Fruit fly (Drosophila melanogaster) whole organism, embryonic: ENCODE data around the gene TotA.

Experiments
- ATbp ChIP-seq: fragments of 200-800 bp; sonication (Bioruptor generic); optimal IDR thresholded peaks from 2 replicates; lab custom pipeline; 2017; ENCODE audit warnings: missing biosample characterization, mild to moderate bottlenecking, missing genetic modification characterization, missing genetic modification reagents
- B-H2 ChIP-seq: fragments of 200-800 bp; sonication (Bioruptor generic); optimal IDR thresholded peaks from 2 replicates; lab custom pipeline; 2018; ENCODE audit warnings: missing biosample characterization, mild to moderate bottlenecking, missing genetic modification characterization
- BtbVII ChIP-seq: fragments of 200-800 bp; sonication (Bioruptor generic); optimal IDR thresholded peaks from 3 replicates; lab custom pipeline; 2017; ENCODE audit warnings: missing biosample characterization, mild to moderate bottlenecking, missing genetic modification characterization
- Bteb2 ChIP-seq: fragments of 200-800 bp; sonication (Bioruptor generic); optimal IDR thresholded peaks from 2 replicates; lab custom pipeline; 2016; ENCODE audit warnings: missing biosample characterization, missing genetic modification characterization
- CG10274 ChIP-seq: fragments of 200-800 bp; sonication (Bioruptor generic); optimal IDR thresholded peaks from 3 replicates; lab custom pipeline; 2017; ENCODE audit warnings: missing biosample characterization, mild to moderate bottlenecking, missing genetic modification characterization
- CG10431 ChIP-seq: fragments of 200-800 bp; sonication (Bioruptor generic); optimal IDR thresholded peaks from 3 replicates; lab custom pipeline; 2018; ENCODE audit warnings: missing biosample characterization, mild to moderate bottlenecking, missing genetic modification characterization
- CG11085 ChIP-seq: fragments of 200-800 bp; sonication (Bioruptor generic); IDR thresholded peaks from 2 replicates; pipeline ENCODE4 v1.3.6; 2022; ENCODE audit warnings: missing biosample characterization, missing genetic modification characterization
- CG12942 ChIP-seq: fragments of 200-800 bp; sonication (Bioruptor generic); optimal IDR thresholded peaks from 3 replicates; lab custom pipeline; 2016; ENCODE audit warnings: missing biosample characterization, missing genetic modification characterization
- CG17328 ChIP-seq: fragments of 200-800 bp; sonication (Bioruptor generic); IDR thresholded peaks from 2 replicates; pipeline ENCODE4 v1.3.6; 2022; ENCODE audit warnings: missing biosample characterization, missing genetic modification characterization
- CG17361 ChIP-seq: fragments of 200-800 bp; sonication (Bioruptor generic); IDR thresholded peaks from 3 replicates; pipeline ENCODE4 v1.3.6; 2022; ENCODE audit warnings: missing biosample characterization, missing genetic modification characterization
- CG17568 ChIP-seq: fragments of 200-800 bp; sonication (Bioruptor generic); optimal IDR thresholded peaks from 2 replicates; lab custom pipeline; 2018; ENCODE audit warnings: missing biosample characterization, mild to moderate bottlenecking, missing genetic modification characterization, moderate library complexity
- CG2129 ChIP-seq: fragments of 200-800 bp; sonication (Bioruptor generic); IDR thresholded peaks from 2 replicates; pipeline ENCODE4 v1.3.6; 2022; ENCODE audit warnings: missing biosample characterization, missing genetic modification characterization; ENCODE audit not compliant: partially characterized antibody
- CG2678 ChIP-seq: fragments of 200-800 bp; sonication (Bioruptor generic); optimal IDR thresholded peaks from 3 replicates; lab custom pipeline; 2019; ENCODE audit warnings: missing biosample characterization, mild to moderate bottlenecking, missing genetic modification characterization, moderate library complexity
- CG30431 ChIP-seq: fragments of 200-800 bp; sonication (Bioruptor generic); optimal IDR thresholded peaks from 2 replicates; lab custom pipeline; 2017; ENCODE audit warnings: missing biosample characterization, missing genetic modification characterization
- CG31365 ChIP-seq: fragments of 200-800 bp; sonication (Bioruptor generic); optimal IDR thresholded peaks from 2 replicates; lab custom pipeline; 2018; ENCODE audit warnings: missing biosample characterization, mild to moderate bottlenecking, missing genetic modification characterization
- CG31388 ChIP-seq: fragments of 200-800 bp; sonication (Bioruptor generic); optimal IDR thresholded peaks from 2 replicates; lab custom pipeline; 2016; ENCODE audit warnings: missing biosample characterization, missing genetic modification characterization
- CG32532 ChIP-seq: fragments of 200-800 bp; sonication (Bioruptor generic); IDR thresholded peaks from 2 replicates; pipeline ENCODE4 v1.3.6; 2022; ENCODE audit warnings: missing biosample characterization, missing genetic modification characterization
- CG33557 ChIP-seq: fragments of 200-800 bp; sonication (Bioruptor generic); optimal IDR thresholded peaks from 2 replicates; lab custom pipeline; 2019; ENCODE audit warnings: missing biosample characterization, mild to moderate bottlenecking, missing genetic modification characterization, moderate library complexity
- CG3847 ChIP-seq: fragments of 200-800 bp; sonication (Bioruptor generic); IDR thresholded peaks from 2 replicates; pipeline ENCODE4 v1.3.6; 2022; ENCODE audit warnings: missing biosample characterization, missing genetic modification characterization
- CG6654 ChIP-seq: fragments of 200-800 bp; sonication (Bioruptor generic); optimal IDR thresholded peaks from 2 replicates; lab custom pipeline; 2017; ENCODE audit warnings: missing biosample characterization, mild to moderate bottlenecking, missing genetic modification characterization
- CG7556 ChIP-seq: fragments of 200-800 bp; sonication (Bioruptor generic); optimal IDR thresholded peaks from 2 replicates; lab custom pipeline; 2017; ENCODE audit warnings: missing biosample characterization, mild to moderate bottlenecking, missing genetic modification characterization
- CG9215 ChIP-seq: fragments of 200-800 bp; sonication (Bioruptor generic); IDR thresholded peaks from 2 replicates; pipeline ENCODE4 v1.3.6; 2022; ENCODE audit warnings: missing biosample characterization, missing genetic modification characterization
- CG9932 ChIP-seq: fragments of 200-800 bp; sonication (Bioruptor generic); IDR thresholded peaks from 2 replicates; pipeline ENCODE4 v1.3.6; 2022; ENCODE audit warnings: missing biosample characterization, missing genetic modification characterization
- Dip3 ChIP-seq: fragments of 200-800 bp; sonication (Bioruptor generic); optimal IDR thresholded peaks from 3 replicates; lab custom pipeline; 2016; ENCODE audit warnings: missing biosample characterization, missing genetic modification characterization
- Fer1 ChIP-seq: fragments of 200-800 bp; sonication (Bioruptor generic); optimal IDR thresholded peaks from 2 replicates; lab custom pipeline; 2017; ENCODE audit warnings: missing biosample characterization, mild to moderate bottlenecking, missing genetic modification characterization
- Fer3 ChIP-seq: fragments of 200-800 bp; sonication (Bioruptor generic); optimal IDR thresholded peaks from 2 replicates; lab custom pipeline; 2018; ENCODE audit warnings: missing biosample characterization, mild to moderate bottlenecking, missing genetic modification characterization, moderate library complexity
- H2.0 ChIP-seq: fragments of 200-800 bp; sonication (Bioruptor generic); IDR thresholded peaks from 2 replicates; pipeline ENCODE4 v1.3.6; 2022; ENCODE audit warnings: missing biosample characterization, missing genetic modification characterization
- Hey ChIP-seq: fragments of 200-800 bp; sonication (Bioruptor generic); optimal IDR thresholded peaks from 3 replicates; lab custom pipeline; 2018; ENCODE audit warnings: missing biosample characterization, mild to moderate bottlenecking, missing genetic modification characterization
- Hr78 ChIP-seq, 2 experiments: fragments of 200-800 bp in 1 of 2; fragments of >200 bp in 1 of 2; sonication (Bioruptor generic) in 1 of 2; optimal IDR thresholded peaks; 2 replicates each; lab custom pipeline; 2017 to 2019; ENCODE audit warnings: missing biosample characterization in 2 of 2, missing genetic modification characterization in 2 of 2, mild to moderate bottlenecking in 1 of 2, moderate library complexity in 1 of 2
- MTF-1 ChIP-seq: fragments of 200-800 bp; sonication (Bioruptor generic); optimal IDR thresholded peaks from 2 replicates; lab custom pipeline; 2018; ENCODE audit warnings: missing biosample characterization, mild to moderate bottlenecking, missing genetic modification characterization, borderline replicate concordance
- Myb ChIP-seq: fragments of 200-800 bp; sonication (Bioruptor generic); optimal IDR thresholded peaks from 2 replicates; lab custom pipeline; 2016; ENCODE audit warnings: missing biosample characterization, missing genetic modification characterization
- Poxn ChIP-seq: fragments of 200-800 bp; sonication (Bioruptor generic); IDR thresholded peaks from 2 replicates; pipeline ENCODE4 v1.3.6; 2022; ENCODE audit warnings: missing biosample characterization, missing genetic modification characterization
- az2 ChIP-seq: fragments of 200-800 bp; sonication (Bioruptor generic); optimal IDR thresholded peaks from 3 replicates; lab custom pipeline; 2016; ENCODE audit warnings: missing biosample characterization, missing genetic modification characterization
- bsh ChIP-seq, 2 experiments: fragments of 200-800 bp; sonication (Bioruptor generic); optimal IDR thresholded peaks; 2 replicates each; lab custom pipeline; 2017 to 2018; ENCODE audit warnings: mild to moderate bottlenecking in 2 of 2, missing biosample characterization in 2 of 2, missing genetic modification characterization in 2 of 2, moderate library complexity in 1 of 2
- crol ChIP-seq: fragments of 200-800 bp; sonication (Bioruptor generic); IDR thresholded peaks from 2 replicates; pipeline ENCODE4 v1.3.6; 2022; ENCODE audit warnings: missing biosample characterization, missing genetic modification characterization
- dati ChIP-seq: fragments of 200-800 bp; sonication (Bioruptor generic); IDR thresholded peaks from 2 replicates; pipeline ENCODE4 v1.3.6; 2022; ENCODE audit warnings: missing biosample characterization, missing genetic modification characterization
- en ChIP-seq: fragments of 200-800 bp; sonication (Bioruptor generic); optimal IDR thresholded peaks from 2 replicates; lab custom pipeline; 2016; ENCODE audit warnings: missing biosample characterization, missing genetic modification characterization
- fu2 ChIP-seq: fragments of 200-800 bp; sonication (Bioruptor generic); optimal IDR thresholded peaks from 2 replicates; lab custom pipeline; 2016; ENCODE audit warnings: missing biosample characterization, missing genetic modification characterization
- gcm ChIP-seq: fragments of 200-800 bp; sonication (Bioruptor generic); optimal IDR thresholded peaks from 2 replicates; lab custom pipeline; 2019; ENCODE audit warnings: missing biosample characterization, mild to moderate bottlenecking, missing genetic modification characterization, moderate library complexity
- gem ChIP-seq: fragments of 200-800 bp; sonication (Bioruptor generic); optimal IDR thresholded peaks from 2 replicates; lab custom pipeline; 2019; ENCODE audit warnings: missing biosample characterization, mild to moderate bottlenecking, missing genetic modification characterization, moderate library complexity
- lola ChIP-seq, 3 experiments: fragments of >200 bp in 2 of 3; fragments of 200-800 bp in 1 of 3; sonication (Bioruptor generic) in 1 of 3; optimal IDR thresholded peaks; 2 replicates each; lab custom pipeline; 2017 to 2019; ENCODE audit warnings: missing biosample characterization in 3 of 3, missing genetic modification characterization in 3 of 3, mild to moderate bottlenecking in 1 of 3, moderate library complexity in 1 of 3
- lov ChIP-seq, 2 experiments: fragments of 200-800 bp in 1 of 2; fragments of >200 bp in 1 of 2; sonication (Bioruptor generic) in 1 of 2; IDR thresholded peaks in 1 of 2; optimal IDR thresholded peaks in 1 of 2; 2 replicates in 1 of 2; 3 replicates in 1 of 2; pipeline versions ENCODE4 v1.3.6 to Lab custom; 2017 to 2022; ENCODE audit warnings: missing biosample characterization in 1 of 2, missing genetic modification characterization in 1 of 2
- peb ChIP-seq: fragments of 200-800 bp; sonication (Bioruptor generic); IDR thresholded peaks from 2 replicates; pipeline ENCODE4 v1.3.6; 2022; ENCODE audit warnings: missing biosample characterization, missing genetic modification characterization
- prd ChIP-seq, 3 experiments: fragments of >200 bp in 2 of 3; fragments of 200-800 bp in 1 of 3; sonication (Bioruptor generic) in 1 of 3; optimal IDR thresholded peaks in 2 of 3; IDR thresholded peaks in 1 of 3; 2 replicates in 2 of 3; 3 replicates in 1 of 3; pipeline versions ENCODE4 v1.3.6 to Lab custom; 2017 to 2022; ENCODE audit warnings: missing biosample characterization in 1 of 3, missing genetic modification characterization in 1 of 3
- slbo ChIP-seq: fragments of 200-800 bp; sonication (Bioruptor generic); IDR thresholded peaks from 2 replicates; pipeline ENCODE4 v1.3.6; 2022; ENCODE audit warnings: missing biosample characterization, missing genetic modification characterization
- unpg ChIP-seq: fragments of 200-800 bp; sonication (Bioruptor generic); optimal IDR thresholded peaks from 3 replicates; lab custom pipeline; 2018; ENCODE audit warnings: missing biosample characterization, mild to moderate bottlenecking, missing genetic modification characterization, moderate library complexity
- usp ChIP-seq: fragments of >200 bp; optimal IDR thresholded peaks from 2 replicates; lab custom pipeline; 2017; ENCODE audit warnings: missing biosample characterization, missing genetic modification characterization
- vfl ChIP-seq: fragments of 200-800 bp; sonication (Bioruptor generic); optimal IDR thresholded peaks from 2 replicates; lab custom pipeline; 2016; ENCODE audit warnings: missing biosample characterization, missing genetic modification characterization

Gene TotA

dm6 chr3R:20832689-20833524, 37.9 kb upstream of the TotA start, which contains the start of gene Synd (continued):
- peak in 1 of 3 experiments; percentile 81 for TF ChIP-seq lola (GFP tag; optimal IDR thresholded peaks at IDR 0.05; lab: Kevin White, UChicago)
- no peak for TF ChIP-seq usp (GFP tag; lab: Kevin White, UChicago)
- no peak for TF ChIP-seq slbo
- 0 out of 2 replicates have a peak, but pooled peaks have one; percentile 26 for TF ChIP-seq crol (GFP tag; lab: Robert Waterston, UW)
- no peak for TF ChIP-seq prd (optimal IDR thresholded peaks at IDR 0.05; lab: Kevin White, UChicago)
- TF ChIP-seq prd (GFP tag; IDR thresholded peaks at IDR 0.05; lab: Robert Waterston, UW) = no peak
- TF ChIP-seq MTF-1 (GFP tag; lab: Kevin White, UChicago) = no peak
- TF ChIP-seq Hey (tag; lab: Kevin White, UChicago) = no peak
- TF ChIP-seq Bteb2 (GFP tag; lab: Kevin White, UChicago) = no peak
- TF ChIP-seq unpg (GFP tag; lab: Kevin White, UChicago) = no peak
- TF ChIP-seq en (GFP tag; lab: Kevin White, UChicago) = no peak
- no peak for TF ChIP-seq CG6654 (GFP tag; lab: Kevin White, UChicago)
- TF ChIP-seq gem = peak; percentile 5
- no peak for TF ChIP-seq CG2129 (GFP tag; lab: Robert Waterston, UW)
- TF ChIP-seq CG9932 (GFP tag; lab: Robert Waterston, UW) = no peak
- no peak for TF ChIP-seq Fer3 (tag; lab: Kevin White, UChicago)
- TF ChIP-seq dati = no peak
- TF ChIP-seq fu2 (GFP tag; lab: Kevin White, UChicago) = no peak
- no peak for TF ChIP-seq Poxn (GFP tag; lab: Robert Waterston, UW)
- no peak for TF ChIP-seq CG31388
- TF ChIP-seq peb (GFP tag; lab: Robert Waterston, UW) = no peak
- no peak for TF ChIP-seq CG12942 (GFP tag; lab: Kevin White, UChicago)
- peak; percentile 79 for TF ChIP-seq CG10431
- TF ChIP-seq BtbVII (GFP tag; lab: Kevin White, UChicago) = peak; percentile 69
- no peak for TF ChIP-seq az2 (GFP tag; lab: Kevin White, UChicago)
- TF ChIP-seq Fer1 (GFP tag; lab: Kevin White, UChicago) = peak; percentile 58
- TF ChIP-seq CG2678 (tag; lab: Kevin White, UChicago) = peak; percentile 52
- peak; percentile 2 for TF ChIP-seq B-H2 (GFP tag; lab: Kevin White, UChicago)
- no peak for TF ChIP-seq ATbp
- no peak for TF ChIP-seq bsh (GFP tag; optimal IDR thresholded peaks at IDR 0.05; lab: Kevin White, UChicago)
- TF ChIP-seq H2.0 = no peak
- no peak for TF ChIP-seq lov (optimal IDR thresholded peaks at IDR 0.05; lab: Kevin White, UChicago)
- TF ChIP-seq lov (GFP tag; IDR thresholded peaks at IDR 0.05; lab: Robert Waterston, UW) = no peak
- peak; percentile 43 for TF ChIP-seq CG17568 (GFP tag; lab: Kevin White, UChicago)
- no peak for TF ChIP-seq CG3847 (GFP tag; lab: Robert Waterston, UW)
- TF ChIP-seq gcm (GFP tag; lab: Kevin White, UChicago) = peak; percentile 7
- TF ChIP-seq CG33557 (GFP tag; lab: Kevin White, UChicago) = peak; percentile 10
- TF ChIP-seq CG17361 = 0 out of 3 replicates have a peak, but pooled peaks have one; percentile 26
- no peak for TF ChIP-seq CG11085 (GFP tag; lab: Robert Waterston, UW)
- TF ChIP-seq vfl (GFP tag; lab: Kevin White, UChicago) = no peak
- no peak for TF ChIP-seq CG17328 (GFP tag; lab: Robert Waterston, UW)
- no peak for TF ChIP-seq CG31365
- peak; percentile 23 for TF ChIP-seq Myb (GFP tag; lab: Kevin White, UChicago)
- no peak for TF ChIP-seq CG30431 (GFP tag; lab: Kevin White, UChicago)
- TF ChIP-seq CG7556 (GFP tag; lab: Kevin White, UChicago) = peak; percentile 20
- TF ChIP-seq Hr78 (GFP tag; optimal IDR thresholded peaks at IDR 0.05; lab: Kevin White, UChicago) = peak in 1 of 2 experiments; percentile 85
- peak; percentile 24; the same call in 1 of the 2 replicates for TF ChIP-seq CG32532 (GFP tag; lab: Robert Waterston, UW)
- TF ChIP-seq Dip3 (GFP tag; lab: Kevin White, UChicago) = no peak
- TF ChIP-seq CG9215 (GFP tag; lab: Robert Waterston, UW) = no peak
- peak; percentile 97 for TF ChIP-seq CG10274 (GFP tag; lab: Kevin White, UChicago)
